In the genomic region with DNA sequence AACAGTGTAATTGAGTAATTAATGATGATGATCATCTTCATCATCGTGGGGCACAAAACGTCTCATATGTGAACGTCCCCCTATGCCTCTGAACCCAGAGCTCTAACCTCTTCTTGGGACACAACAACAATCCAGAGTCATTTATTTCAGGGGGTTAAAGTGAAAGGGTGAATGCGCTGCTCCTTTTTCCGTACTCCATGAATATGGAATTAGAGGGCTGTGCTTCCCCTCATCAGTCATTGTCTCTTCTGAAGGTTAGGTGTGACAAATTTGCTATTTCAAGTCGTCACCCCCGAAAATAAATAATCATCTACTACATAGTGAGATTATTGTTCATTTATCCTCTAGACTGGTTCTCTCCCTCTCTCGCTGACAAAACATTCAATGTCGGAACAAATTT, we compare ENCODE assay signal across 3 worm cellular contexts.
TF ChIP-seq lines count a peak whose summit lies in the region.

No protein-coding gene starts in this region.

TF ChIP-seq in whole organism, L1 larva, 84 proteins besides CTCF, POLR2A, EP300 and RAD21:
- TF ChIP-seq dsc-1 (tag; optimal IDR thresholded peaks at IDR 0.05; lab: Kevin White, UChicago): peak; percentile 6
- no peak for TF ChIP-seq mdl-1 (tag; optimal IDR thresholded peaks at IDR 0.05; lab: Kevin White, UChicago)

TF ChIP-seq in whole organism, L3 larva, 47 proteins besides CTCF, POLR2A, EP300 and RAD21:
- peak; percentile 91 for TF ChIP-seq lin-39 (tag; optimal IDR thresholded peaks at IDR 0.05; lab: Kevin White, UChicago)
- TF ChIP-seq ceh-28 (tag; optimal IDR thresholded peaks at IDR 0.05; lab: Kevin White, UChicago): no peak
- no peak for TF ChIP-seq jun-1 (tag; optimal IDR thresholded peaks at IDR 0.05; lab: Kevin White, UChicago)
- no peak for TF ChIP-seq nhr-28 (tag; optimal IDR thresholded peaks at IDR 0.05; lab: Kevin White, UChicago)
- no peak for TF ChIP-seq zag-1 (tag; optimal IDR thresholded peaks at IDR 0.05; lab: Kevin White, UChicago)
- TF ChIP-seq pha-4 (tag; optimal IDR thresholded peaks at IDR 0.05; lab: Kevin White, UChicago): no peak
- no peak for TF ChIP-seq ceh-82 (tag; optimal IDR thresholded peaks at IDR 0.05; lab: Kevin White, UChicago)

TF ChIP-seq in whole organism, mixed stage, embryonic, 35 proteins besides CTCF, POLR2A, EP300 and RAD21:
- TF ChIP-seq hlh-1 (tag; optimal IDR thresholded peaks at IDR 0.05; lab: Kevin White, UChicago): no peak
- peak; percentile 5 for TF ChIP-seq unc-62 (GFP tag; optimal IDR thresholded peaks at IDR 0.05; lab: Kevin White, UChicago)
